Fruit fly (Drosophila melanogaster) S2 (cell line): ENCODE measurements around the gene Desat2.

ENCODE experiments used
- CG8478 ChIP-seq: fragments of >200 bp; optimal IDR thresholded peaks from 2 replicates; lab custom pipeline; 2018
- CTCF ChIP-seq, 2 experiments: fragments of >200 bp; optimal IDR thresholded peaks; 2 replicates each; lab custom pipeline; 2018

- no peak for TF ChIP-seq CG8478 (lab: Kevin White, UChicago)
- TF ChIP-seq CTCF (optimal IDR thresholded peaks at IDR 0.05; lab: Kevin White, UChicago): no peak
These were observed at the start of gene Desat2 for dm6 chr3R:12435948-12436347.
